Worm (Caenorhabditis elegans): ENCODE measurements around the gene F47B8.2.

DNA sequence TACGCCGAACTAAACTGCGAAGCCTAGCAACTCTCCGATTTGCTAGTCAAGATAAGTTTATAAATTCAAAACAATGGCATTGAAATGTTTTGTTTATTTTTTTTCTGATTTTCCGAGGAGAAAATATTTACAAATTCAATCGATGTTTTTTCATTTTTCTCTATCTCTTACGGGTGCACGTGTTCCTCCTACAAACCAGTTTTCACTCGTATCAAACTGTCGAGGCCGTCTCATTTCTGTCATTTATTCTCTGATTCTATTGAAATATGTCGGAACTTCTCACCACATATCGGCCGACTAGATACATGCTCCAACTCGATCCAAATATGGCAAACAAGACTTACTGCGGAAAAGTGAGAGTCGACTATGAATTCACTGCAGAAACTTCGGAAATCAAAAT lies 15.1 kb upstream of the F47B8.2 start, which contains the start of gene F47B8.8:
- TF ChIP-seq klf-2 (GFP tag; conservative IDR thresholded peaks at IDR 0.05) (no peak), ref-1 (GFP tag; conservative IDR thresholded peaks at IDR 0.05) (no peak), ztf-23 (GFP tag; IDR thresholded peaks at IDR 0.05) (no peak), flt-1 (GFP tag; IDR thresholded peaks at IDR 0.05) (no peak), tab-1 (GFP tag; IDR thresholded peaks at IDR 0.05) (no peak), T22C8.4 (GFP tag; IDR thresholded peaks at IDR 0.05) (no peak), med-1 (GFP tag; optimal IDR thresholded peaks at IDR 0.05; ENCODE audit: insufficient read depth) (no peak), cog-1 (tag; optimal IDR thresholded peaks at IDR 0.05) (no peak)
